Worm (Caenorhabditis elegans) whole organism, L3 larva: Measurements from ENCODE around the gene Y116A8C.49.

Experiments used
- jun-1 ChIP-seq: fragments of 150-350 bp; optimal IDR thresholded peaks from 2 replicates; lab custom pipeline; 2014; ENCODE audit warnings: missing biosample characterization, missing genetic modification reagents, missing genetic modification characterization
- lin-15B ChIP-seq: fragments of 150-350 bp; optimal IDR thresholded peaks from 2 replicates; lab custom pipeline; 2014; ENCODE audit warnings: missing biosample characterization, missing genetic modification characterization
- nhr-11 ChIP-seq: fragments of 150-350 bp; optimal IDR thresholded peaks from 2 replicates; lab custom pipeline; 2014; ENCODE audit warnings: missing biosample characterization, missing genetic modification characterization
- nhr-237 ChIP-seq: fragments of 150-350 bp; optimal IDR thresholded peaks from 2 replicates; lab custom pipeline; 2014; ENCODE audit warnings: missing biosample characterization, missing genetic modification characterization
- nhr-28 ChIP-seq: fragments of 150-350 bp; optimal IDR thresholded peaks from 2 replicates; lab custom pipeline; 2014; ENCODE audit warnings: missing biosample characterization, missing genetic modification characterization
- tbx-2 ChIP-seq: sonication (generic microtip); optimal IDR thresholded peaks from 2 replicates; lab custom pipeline; 2016; ENCODE audit warnings: mild to moderate bottlenecking, missing genetic modification characterization, missing compliant biosample characterization

DNA sequence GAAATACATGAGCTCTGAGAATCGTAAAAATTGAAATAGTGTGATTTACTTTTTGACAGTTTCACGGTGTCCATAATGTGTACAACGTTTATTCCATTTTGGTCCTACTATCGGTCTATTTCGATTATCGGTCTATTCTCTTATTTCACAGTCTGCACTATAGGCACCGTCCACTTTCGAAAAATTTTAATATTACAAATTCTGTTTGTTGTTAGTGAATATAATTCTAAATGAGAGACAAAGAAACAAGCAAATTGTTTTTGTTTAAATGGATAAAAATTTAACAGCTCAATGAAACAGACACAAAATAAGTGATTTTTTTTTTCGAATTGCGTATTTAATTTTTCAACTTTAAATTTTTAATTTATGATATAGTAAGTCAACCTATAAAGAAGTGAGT lies 32.8 kb downstream of the Y116A8C.49 start:
- TF ChIP-seq nhr-11 (tag; lab: Kevin White, UChicago) (no peak), nhr-28 (tag; lab: Kevin White, UChicago) (no peak), jun-1 (tag; lab: Kevin White, UChicago) (no peak), lin-15B (tag; lab: Kevin White, UChicago) (no peak), tbx-2 (tag; lab: Kevin White, UChicago) (no peak), nhr-237 (tag; lab: Kevin White, UChicago) (no peak)
